Worm (Caenorhabditis elegans): ENCODE data around the gene ztf-1.

ztf-1 gene

DNA sequence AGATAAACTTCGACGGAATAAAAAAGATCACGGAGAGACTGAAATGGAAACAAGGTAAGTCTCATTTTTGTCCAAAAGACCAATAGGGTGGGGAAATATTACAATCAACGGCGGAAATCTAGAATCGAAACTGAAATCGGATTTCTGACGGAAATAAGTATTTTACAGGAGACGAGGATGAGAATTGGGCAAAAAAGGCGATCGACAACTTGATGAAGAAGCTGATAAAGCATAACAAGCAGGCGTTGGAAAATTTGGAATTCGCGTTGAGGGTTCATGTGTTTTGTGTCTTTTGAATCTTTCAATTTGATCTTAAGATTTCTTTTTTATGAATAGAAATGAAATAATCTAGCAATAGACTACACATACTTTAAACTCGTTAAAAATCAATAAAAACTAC lies 41.5 kb downstream of the ztf-1 start, which contains the start of gene ugtp-1:
TSS of gene ugtp-1 (minus strand) at position 101 of the 400 bp plus-strand sequence.
- TF ChIP-seq fkh-8 (tag; optimal IDR thresholded peaks at IDR 0.05) (no peak), F16B12.6 (tag; optimal IDR thresholded peaks at IDR 0.05) (no peak), efl-3 (GFP tag; optimal IDR thresholded peaks at IDR 0.05) (no peak)

ce11 chrIII:8749487-8749886 lies 42.7 kb downstream of the ztf-1 start, which contains the start of gene sma-2:
Gene sma-2 (plus strand): TSS chrIII:8749680.
- TF ChIP-seq nhr-47 (tag; optimal IDR thresholded peaks at IDR 0.05) = peak; percentile 45
- TF ChIP-seq swsn-7 (tag; optimal IDR thresholded peaks at IDR 0.05) = peak; percentile 44
- TF ChIP-seq mep-1 (tag; optimal IDR thresholded peaks at IDR 0.05) = peak; percentile 66
- TF ChIP-seq nhr-90 (tag; optimal IDR thresholded peaks at IDR 0.05; ENCODE audit: poor library complexity) = peak; percentile 76
- TF ChIP-seq unc-62 (GFP tag; optimal IDR thresholded peaks at IDR 0.05) = no peak
- TF ChIP-seq vab-15 (tag; optimal IDR thresholded peaks at IDR 0.05) = no peak
- no peak for TF ChIP-seq tlp-1 (tag; optimal IDR thresholded peaks at IDR 0.05)
- TF ChIP-seq ztf-11 (tag; optimal IDR thresholded peaks at IDR 0.05) = peak in 1 of 2 experiments; percentile 22
- TF ChIP-seq elt-3 (tag; optimal IDR thresholded peaks at IDR 0.05) = peak in 2 of 6 experiments; percentile 9 to 48
- no peak for TF ChIP-seq fkh-4 (tag; optimal IDR thresholded peaks at IDR 0.05; ENCODE audit: borderline replicate concordance)
- peak; percentile 14 for TF ChIP-seq ztf-4 (tag; optimal IDR thresholded peaks at IDR 0.05)
- TF ChIP-seq fkh-8 (tag; optimal IDR thresholded peaks at IDR 0.05) = no peak
- peak; percentile 2 to 49 (median 42) for TF ChIP-seq dpl-1 (GFP tag; optimal IDR thresholded peaks at IDR 0.05)
- peak; percentile 12 for TF ChIP-seq rnt-1 (tag; optimal IDR thresholded peaks at IDR 0.05)
- TF ChIP-seq nhr-11 (tag; optimal IDR thresholded peaks at IDR 0.05) = no peak
- TF ChIP-seq dsc-1 (tag; optimal IDR thresholded peaks at IDR 0.05) = no peak
- TF ChIP-seq ceh-63 (GFP tag; optimal IDR thresholded peaks at IDR 0.05) = no peak
- 0 out of 2 replicates have a peak, but pooled peaks have one; percentile 32 for TF ChIP-seq grh-1 (GFP tag; IDR thresholded peaks at IDR 0.05)
- TF ChIP-seq skn-1 (tag; optimal IDR thresholded peaks at IDR 0.05) = peak; percentile 14
- peak; percentile 81 for TF ChIP-seq tbx-2 (tag; optimal IDR thresholded peaks at IDR 0.05)
- no peak for TF ChIP-seq ets-5 (GFP tag; IDR thresholded peaks at IDR 0.05)
- TF ChIP-seq mab-9 (GFP tag; IDR thresholded peaks at IDR 0.05) = no peak
- TF ChIP-seq pag-3 (tag; optimal IDR thresholded peaks at IDR 0.05; ENCODE audit: borderline replicate concordance, insufficient read depth) = no peak
- no peak for TF ChIP-seq mef-2 (tag; optimal IDR thresholded peaks at IDR 0.05)
- no peak for TF ChIP-seq nhr-237 (tag; optimal IDR thresholded peaks at IDR 0.05)
- TF ChIP-seq unc-130 (tag; optimal IDR thresholded peaks at IDR 0.05) = peak; percentile 45
- TF ChIP-seq nhr-85 (tag) = peak; percentile 80
- TF ChIP-seq jun-1 (tag; optimal IDR thresholded peaks at IDR 0.05) = peak; percentile 34
- peak; percentile 21 for TF ChIP-seq lir-3 (tag; optimal IDR thresholded peaks at IDR 0.05; ENCODE audit: poor library complexity)
- TF ChIP-seq sptf-1 (tag; optimal IDR thresholded peaks at IDR 0.05) = no peak
- peak in 1 of 2 experiments; percentile 36 for TF ChIP-seq mdl-1 (tag; optimal IDR thresholded peaks at IDR 0.05)
- no peak for TF ChIP-seq ces-1 (GFP tag; optimal IDR thresholded peaks at IDR 0.05)
- TF ChIP-seq F16B12.6 (tag; optimal IDR thresholded peaks at IDR 0.05) = no peak
- TF ChIP-seq C04F5.9 (tag; optimal IDR thresholded peaks at IDR 0.05) = no peak
- TF ChIP-seq aha-1 (tag; optimal IDR thresholded peaks at IDR 0.05) = no peak
- peak in 1 of 3 experiments; percentile 43 for TF ChIP-seq ceh-82 (tag; optimal IDR thresholded peaks at IDR 0.05)
- peak; percentile 67 for TF ChIP-seq snu-23 (GFP tag; optimal IDR thresholded peaks at IDR 0.05)
- TF ChIP-seq lsy-2 (tag; optimal IDR thresholded peaks at IDR 0.05) = peak; percentile 18 to 73
- peak; percentile 81 for TF ChIP-seq lin-14 (GFP tag; optimal IDR thresholded peaks at IDR 0.05)
- TF ChIP-seq unc-98 (GFP tag; IDR thresholded peaks at IDR 0.05) = no peak
- no peak for TF ChIP-seq efl-3 (GFP tag; optimal IDR thresholded peaks at IDR 0.05)
- no peak for TF ChIP-seq egl-13 (tag; optimal IDR thresholded peaks at IDR 0.05)
- peak; percentile 87 for TF ChIP-seq elt-2 (tag; optimal IDR thresholded peaks at IDR 0.05)
- TF ChIP-seq pax-3 (tag; optimal IDR thresholded peaks at IDR 0.05) = no peak
- no peak for TF ChIP-seq alr-1 (tag; optimal IDR thresholded peaks at IDR 0.05; ENCODE audit: borderline replicate concordance)
- TF ChIP-seq C34B4.2 (tag; optimal IDR thresholded peaks at IDR 0.05) = no peak
- no peak for TF ChIP-seq ceh-8 (GFP tag; optimal IDR thresholded peaks at IDR 0.05)
- TF ChIP-seq snpc-4 (tag; optimal IDR thresholded peaks at IDR 0.05) = no peak
- TF ChIP-seq hlh-17 (GFP tag; optimal IDR thresholded peaks at IDR 0.05; ENCODE audit: borderline replicate concordance) = no peak
